Worm (Caenorhabditis elegans) whole organism, midembryonic: Measurements from ENCODE around the gene T11F9.10.

Experiments used
- T22C8.4 ChIP-seq: fragments of 200-800 bp; sonication (Bioruptor generic); IDR thresholded peaks from 2 replicates; pipeline ENCODE4 v1.3.6; 2022; ENCODE audit warnings: missing genetic modification characterization, missing compliant biosample characterization
- cog-1 ChIP-seq: sonication (generic microtip); optimal IDR thresholded peaks from 2 replicates; lab custom pipeline; 2016; ENCODE audit warnings: missing genetic modification characterization, missing compliant biosample characterization
- flt-1 ChIP-seq: fragments of 200-800 bp; sonication (Bioruptor generic); IDR thresholded peaks from 2 replicates; pipeline ENCODE4 v1.3.6; 2022; ENCODE audit warnings: missing genetic modification characterization, missing compliant biosample characterization
- klf-2 ChIP-seq: fragments of 200-800 bp; sonication (Bioruptor generic); conservative IDR thresholded peaks from 2 replicates; pipeline ENCODE4 v1.3.6; 2022; ENCODE audit warnings: missing genetic modification reagents, missing genetic modification characterization, missing compliant biosample characterization
- med-1 ChIP-seq: sonication (generic microtip); optimal IDR thresholded peaks from 2 replicates; lab custom pipeline; 2017; ENCODE audit warnings: missing genetic modification characterization, mild to moderate bottlenecking, missing compliant biosample characterization, antibody characterized with exemption, missing genetic modification reagents; ENCODE audit not compliant: insufficient read depth
- ref-1 ChIP-seq: fragments of 200-800 bp; sonication (Bioruptor generic); conservative IDR thresholded peaks from 2 replicates; pipeline ENCODE4 v1.3.6; 2022; ENCODE audit warnings: missing genetic modification reagents, missing genetic modification characterization, missing compliant biosample characterization
- tab-1 ChIP-seq: fragments of 200-800 bp; sonication (Bioruptor generic); IDR thresholded peaks from 2 replicates; pipeline ENCODE4 v1.3.6; 2022; ENCODE audit warnings: missing genetic modification characterization, missing compliant biosample characterization
- ztf-23 ChIP-seq: fragments of 200-800 bp; sonication (Bioruptor generic); IDR thresholded peaks from 2 replicates; pipeline ENCODE4 v1.3.6; 2022; ENCODE audit warnings: missing genetic modification reagents, missing genetic modification characterization, missing compliant biosample characterization
- ztf-29 ChIP-seq: fragments of 200-800 bp; sonication (Bioruptor generic); IDR thresholded peaks from 2 replicates; pipeline ENCODE4 v1.3.6; 2022; ENCODE audit warnings: missing genetic modification reagents, missing genetic modification characterization, missing compliant biosample characterization

- no peak for TF ChIP-seq cog-1 (tag; lab: Kevin White, UChicago)
- TF ChIP-seq tab-1 (GFP tag; lab: Robert Waterston, UW), result no peak
- TF ChIP-seq T22C8.4 (GFP tag; lab: Robert Waterston, UW), result no peak
- TF ChIP-seq flt-1, result no peak
- TF ChIP-seq ref-1 (GFP tag; lab: Robert Waterston, UW), result no peak
- TF ChIP-seq klf-2 (GFP tag; lab: Robert Waterston, UW), result no peak
- TF ChIP-seq ztf-23 (GFP tag; lab: Robert Waterston, UW), result no peak
- TF ChIP-seq med-1 (GFP tag; lab: Kevin White, UChicago), result no peak
- no peak for TF ChIP-seq ztf-29 (GFP tag; lab: Robert Waterston, UW)
Observed at ce11 chrV:11527531-11527930, 40.8 kb downstream of the T11F9.10 start, which contains the start of gene ccch-1.
